Worm (Caenorhabditis elegans) whole organism, L4 larva: ENCODE results near the gene C01G12.13.

ENCODE experiments used
- F26F4.8 ChIP-seq: fragments of 200-800 bp; sonication (Bioruptor generic); conservative IDR thresholded peaks from 2 replicates; pipeline ENCODE4 v1.3.6; 2022; ENCODE audit warnings: missing genetic modification characterization, missing compliant biosample characterization
- Y5F2A.4 ChIP-seq: fragments of 200-800 bp; sonication (Bioruptor generic); optimal IDR thresholded peaks from 2 replicates; lab custom pipeline; 2018; ENCODE audit warnings: mild to moderate bottlenecking, missing genetic modification characterization, missing compliant biosample characterization
- ama-1 ChIP-seq: fragments of 150-350 bp; optimal IDR thresholded peaks from 2 replicates; lab custom pipeline; 2014; ENCODE audit warnings: inconsistent platforms, mixed read lengths
- cey-2 ChIP-seq: sonication (generic microtip); optimal IDR thresholded peaks from 3 replicates; lab custom pipeline; 2017; ENCODE audit warnings: missing genetic modification characterization, mild to moderate bottlenecking, missing compliant biosample characterization, antibody characterized with exemption, borderline replicate concordance; ENCODE audit not compliant: insufficient read depth
- dpl-1 ChIP-seq: fragments of 150-350 bp; optimal IDR thresholded peaks from 2 replicates; lab custom pipeline; 2014; ENCODE audit warnings: missing biosample characterization, missing genetic modification reagents, missing genetic modification characterization
- fos-1 ChIP-seq: fragments of 150-350 bp; optimal IDR thresholded peaks from 2 replicates; lab custom pipeline; 2014; ENCODE audit warnings: missing biosample characterization, missing genetic modification characterization
- lin-13 ChIP-seq: fragments of 150-350 bp; optimal IDR thresholded peaks from 2 replicates; lab custom pipeline; 2014; ENCODE audit warnings: missing biosample characterization, missing genetic modification reagents, missing genetic modification characterization
- mdt-29 ChIP-seq: fragments of 200-800 bp; sonication (Bioruptor generic); IDR thresholded peaks from 2 replicates; pipeline ENCODE4 v1.3.6; 2022; ENCODE audit warnings: missing genetic modification reagents, missing genetic modification characterization, missing compliant biosample characterization
- nhr-11 ChIP-seq: fragments of 150-350 bp; optimal IDR thresholded peaks from 2 replicates; lab custom pipeline; 2014; ENCODE audit warnings: missing biosample characterization, missing genetic modification characterization
- nhr-76 ChIP-seq: fragments of 150-350 bp; optimal IDR thresholded peaks from 2 replicates; lab custom pipeline; 2014; ENCODE audit warnings: missing biosample characterization, missing genetic modification characterization
- set-16 ChIP-seq: fragments of 200-800 bp; sonication (Bioruptor generic); IDR thresholded peaks from 2 replicates; pipeline ENCODE4 v1.3.6; 2022; ENCODE audit warnings: missing genetic modification reagents, missing genetic modification characterization, missing compliant biosample characterization
- snpc-4 ChIP-seq: fragments of 150-350 bp; optimal IDR thresholded peaks from 2 replicates; lab custom pipeline; 2014; ENCODE audit warnings: missing biosample characterization, missing genetic modification characterization
- unc-62 ChIP-seq, 3 experiments: fragments of 150-350 bp in 1 of 3; sonication (generic microtip); optimal IDR thresholded peaks in 2 of 3; peaks in 1 of 3; 1 replicate in 1 of 3; 2 replicates in 2 of 3; lab custom pipeline; 2014 to 2017; ENCODE audit warnings: missing biosample characterization in 3 of 3, missing genetic modification characterization in 3 of 3, missing genetic modification reagents in 3 of 3, missing genotype in 1 of 3
- ztf-11 ChIP-seq: fragments of 150-350 bp; optimal IDR thresholded peaks from 2 replicates; lab custom pipeline; 2014; ENCODE audit warnings: missing biosample characterization, missing genetic modification characterization

DNA sequence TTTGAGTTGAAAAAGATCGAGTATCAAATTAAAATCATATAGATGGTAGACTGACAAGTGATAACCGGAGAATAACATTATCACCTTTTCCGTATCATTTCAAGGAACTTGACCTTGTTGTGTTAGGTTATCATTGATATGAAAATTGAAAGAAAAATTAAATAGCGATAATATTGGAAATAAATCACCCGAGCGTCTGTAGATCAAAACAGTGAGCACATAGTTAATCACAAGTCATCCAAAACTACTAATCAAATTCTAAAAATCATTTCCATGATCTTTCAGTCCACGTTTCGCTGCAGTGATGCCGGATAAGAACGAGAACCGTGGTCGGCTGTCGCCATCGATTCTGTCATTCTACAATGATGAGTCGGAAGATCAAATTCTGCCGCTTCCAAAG, 43.3 kb downstream of the C01G12.13 start:
- TF ChIP-seq lin-13 (no peak), nhr-11 (tag; lab: Kevin White, UChicago) (no peak), snpc-4 (tag; lab: Kevin White, UChicago) (no peak), mdt-29 (GFP tag; lab: Robert Waterston, UW) (no peak), set-16 (GFP tag; lab: Robert Waterston, UW) (no peak), nhr-76 (tag; lab: Kevin White, UChicago) (no peak), Y5F2A.4 (GFP tag; lab: Kevin White, UChicago) (no peak), dpl-1 (GFP tag; lab: Kevin White, UChicago) (no peak), cey-2 (tag; lab: Kevin White, UChicago) (no peak), fos-1 (tag; lab: Kevin White, UChicago) (no peak), ztf-11 (tag; lab: Kevin White, UChicago) (no peak), ama-1 (no peak), F26F4.8 (GFP tag; lab: Robert Waterston, UW) (no peak), unc-62 (GFP tag; optimal IDR thresholded peaks at IDR 0.05 in 1 of 2; lab: Kevin White, UChicago) (peak in 1 of 2 experiments; percentile 4), unc-62 (tag; optimal IDR thresholded peaks at IDR 0.05; lab: Kevin White, UChicago) (no peak)
